Worm (Caenorhabditis elegans): ENCODE data around the gene R02E12.12.
A peak's percentile ranks its signal among the peaks of the same experiment; 100 is the strongest.

The R02E12.12 gene

ce11 chrX:3969353-3969752, 34.0 kb upstream of the R02E12.12 start (continued):
- TF ChIP-seq lir-3 (tag; optimal IDR thresholded peaks at IDR 0.05; ENCODE audit: poor library complexity) (no peak), nhr-28 (tag; optimal IDR thresholded peaks at IDR 0.05) (no peak), nhr-76 (tag; optimal IDR thresholded peaks at IDR 0.05) (no peak), jun-1 (tag; optimal IDR thresholded peaks at IDR 0.05) (peak; percentile 58), efl-1 (optimal IDR thresholded peaks at IDR 0.05) (no peak), efl-1 (GFP tag; optimal IDR thresholded peaks at IDR 0.05 in 1 of 2) (no peak), ceh-8 (GFP tag; optimal IDR thresholded peaks at IDR 0.05) (no peak), elt-3 (tag; optimal IDR thresholded peaks at IDR 0.05) (no peak), unc-86 (tag; optimal IDR thresholded peaks at IDR 0.05) (no peak), blmp-1 (tag; optimal IDR thresholded peaks at IDR 0.05) (peak; percentile 17), rnt-1 (tag; optimal IDR thresholded peaks at IDR 0.05) (peak; percentile 66), lin-14 (GFP tag; optimal IDR thresholded peaks at IDR 0.05) (no peak)

DNA sequence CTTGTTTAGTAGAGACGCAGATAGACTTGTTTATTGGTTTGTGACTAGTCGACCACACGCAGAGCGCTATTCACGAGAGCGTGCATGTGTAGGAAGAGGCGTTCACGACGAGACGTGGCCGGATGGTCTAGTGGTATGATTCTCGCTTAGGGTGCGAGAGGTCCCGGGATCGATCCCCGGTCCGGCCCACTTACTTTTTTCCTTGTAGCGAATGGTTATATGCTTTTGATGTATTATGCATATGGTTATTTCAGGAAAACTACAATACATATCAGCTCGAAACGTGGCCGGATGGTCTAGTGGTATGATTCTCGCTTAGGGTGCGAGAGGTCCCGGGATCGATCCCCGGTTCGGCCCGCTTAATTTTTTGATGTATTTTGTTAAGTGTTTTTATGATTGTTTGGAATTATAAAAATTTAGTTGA, 33.3 kb upstream of the R02E12.12 start:
- TF ChIP-seq mef-2 (tag; optimal IDR thresholded peaks at IDR 0.05) = no peak
- TF ChIP-seq C16A3.4 (tag; optimal IDR thresholded peaks at IDR 0.05) = peak; percentile 78
- TF ChIP-seq lsy-2 (tag; optimal IDR thresholded peaks at IDR 0.05) = peak; percentile 62 to 72
- TF ChIP-seq ama-1 (optimal IDR thresholded peaks at IDR 0.05) = no peak
- no peak for TF ChIP-seq nhr-237 (tag; optimal IDR thresholded peaks at IDR 0.05)
- peak; percentile 43 to 78 for TF ChIP-seq lin-35 (GFP tag; optimal IDR thresholded peaks at IDR 0.05)
- TF ChIP-seq aha-1 (tag; optimal IDR thresholded peaks at IDR 0.05) = no peak
- no peak for TF ChIP-seq nhr-12 (tag; optimal IDR thresholded peaks at IDR 0.05)
- peak; percentile 86 for TF ChIP-seq nhr-20 (tag; optimal IDR thresholded peaks at IDR 0.05)
- TF ChIP-seq ceh-8 (GFP tag; optimal IDR thresholded peaks at IDR 0.05) = no peak
- peak; percentile 61; the same call in 1 of the 2 replicates for TF ChIP-seq grh-1 (GFP tag; IDR thresholded peaks at IDR 0.05)
- peak; percentile 44 for TF ChIP-seq egl-13 (tag; optimal IDR thresholded peaks at IDR 0.05)
- TF ChIP-seq snu-23 (GFP tag; optimal IDR thresholded peaks at IDR 0.05) = peak; percentile 92
- TF ChIP-seq isw-1 (GFP tag; IDR thresholded peaks at IDR 0.05) = peak; percentile 29
- TF ChIP-seq pqm-1 (tag; optimal IDR thresholded peaks at IDR 0.05) = no peak
- peak; percentile 77 for TF ChIP-seq nhr-77 (tag; optimal IDR thresholded peaks at IDR 0.05)
- TF ChIP-seq fkh-10 (GFP tag; optimal IDR thresholded peaks at IDR 0.05) = peak; percentile 63
- peak in 2 of 3 experiments; percentile 5 to 14 for TF ChIP-seq dpl-1 (GFP tag; optimal IDR thresholded peaks at IDR 0.05)
- peak; percentile 33 for TF ChIP-seq lir-3 (tag; optimal IDR thresholded peaks at IDR 0.05; ENCODE audit: poor library complexity)
- peak; percentile 12 for TF ChIP-seq sup-37 (GFP tag; optimal IDR thresholded peaks at IDR 0.05)
- TF ChIP-seq lin-14 (GFP tag; optimal IDR thresholded peaks at IDR 0.05) = peak; percentile 89
- peak in 1 of 2 experiments; percentile 77 for TF ChIP-seq mdl-1 (tag; optimal IDR thresholded peaks at IDR 0.05)
- peak in 1 of 2 experiments; percentile 49 for TF ChIP-seq ztf-11 (tag; optimal IDR thresholded peaks at IDR 0.05)
- TF ChIP-seq efl-1 (optimal IDR thresholded peaks at IDR 0.05) = peak; percentile 35 to 46
- TF ChIP-seq efl-1 (GFP tag; optimal IDR thresholded peaks at IDR 0.05 in 1 of 2) = peak; percentile 7 to 95
- peak; percentile 57 for TF ChIP-seq ceh-88 (GFP tag; IDR thresholded peaks at IDR 0.05)
- no peak for TF ChIP-seq nhr-28 (tag; optimal IDR thresholded peaks at IDR 0.05)
- TF ChIP-seq irx-1 (tag; optimal IDR thresholded peaks at IDR 0.05) = peak; percentile 71
- no peak for TF ChIP-seq ets-5 (GFP tag; IDR thresholded peaks at IDR 0.05)
- TF ChIP-seq zag-1 (tag; optimal IDR thresholded peaks at IDR 0.05) = no peak
- TF ChIP-seq rnt-1 (tag; optimal IDR thresholded peaks at IDR 0.05) = peak; percentile 83
- TF ChIP-seq skn-1 (tag; optimal IDR thresholded peaks at IDR 0.05) = peak; percentile 62
- no peak for TF ChIP-seq fkh-4 (tag; optimal IDR thresholded peaks at IDR 0.05; ENCODE audit: borderline replicate concordance)
- peak; percentile 59 for TF ChIP-seq mab-9 (GFP tag; IDR thresholded peaks at IDR 0.05)
- peak; percentile 68 for TF ChIP-seq unc-86 (tag; optimal IDR thresholded peaks at IDR 0.05)
- TF ChIP-seq unc-62 (GFP tag; optimal IDR thresholded peaks at IDR 0.05) = no peak
- TF ChIP-seq swsn-7 (tag; optimal IDR thresholded peaks at IDR 0.05) = peak; percentile 80
- TF ChIP-seq zip-4 (GFP tag; optimal IDR thresholded peaks at IDR 0.05) = peak; percentile 45
- TF ChIP-seq unc-30 (tag; optimal IDR thresholded peaks at IDR 0.05) = no peak
- TF ChIP-seq lin-13 (GFP tag; optimal IDR thresholded peaks at IDR 0.05) = peak; percentile 66
- TF ChIP-seq hlh-17 (GFP tag; optimal IDR thresholded peaks at IDR 0.05; ENCODE audit: borderline replicate concordance) = no peak
- TF ChIP-seq unc-130 (tag; optimal IDR thresholded peaks at IDR 0.05) = peak; percentile 87
- peak; percentile 24 for TF ChIP-seq pag-3 (tag; optimal IDR thresholded peaks at IDR 0.05; ENCODE audit: borderline replicate concordance, insufficient read depth)
- no peak for TF ChIP-seq C04F5.9 (tag; optimal IDR thresholded peaks at IDR 0.05)
- TF ChIP-seq jun-1 (tag; optimal IDR thresholded peaks at IDR 0.05) = peak; percentile 55
- no peak for TF ChIP-seq nhr-11 (tag; optimal IDR thresholded peaks at IDR 0.05)
- TF ChIP-seq dsc-1 (tag; optimal IDR thresholded peaks at IDR 0.05) = peak; percentile 80
